Fruit fly (Drosophila melanogaster) S2 (cell line): ENCODE measurements around the gene Noc1.

Experiments
- CG8478 ChIP-seq: fragments of >200 bp; optimal IDR thresholded peaks from 2 replicates; lab custom pipeline; 2018
- CTCF ChIP-seq, 2 experiments: fragments of >200 bp; optimal IDR thresholded peaks; 2 replicates each; lab custom pipeline; 2018

DNA sequence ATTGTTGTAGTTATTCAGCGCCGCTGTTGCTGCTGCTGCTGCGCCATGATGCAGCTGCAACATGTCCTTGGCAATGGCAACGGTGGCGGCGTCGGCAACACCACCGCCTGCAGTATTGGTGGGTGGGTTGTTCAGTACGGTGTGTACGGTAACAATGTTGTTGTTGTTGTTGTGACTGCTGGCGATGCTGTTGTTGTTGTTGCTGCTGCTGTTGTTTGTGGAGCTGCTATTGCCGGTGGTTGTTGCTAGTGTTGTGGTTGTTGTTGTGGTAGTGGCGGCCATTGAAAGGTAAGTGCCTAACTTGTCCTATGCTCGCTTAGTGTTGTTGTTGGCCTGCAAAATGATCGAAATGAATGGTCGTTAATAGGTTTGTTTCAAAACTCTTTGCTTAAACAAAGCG lies 43.2 kb downstream of the Noc1 start:
- no peak for TF ChIP-seq CG8478 (lab: Kevin White, UChicago)
- no peak for TF ChIP-seq CTCF (optimal IDR thresholded peaks at IDR 0.05; lab: Kevin White, UChicago)
